Fruit fly (Drosophila melanogaster) whole organism, prepupa: ENCODE data around the gene rho.

ENCODE experiments used
- Blimp-1 ChIP-seq: fragments of 200-800 bp; sonication (Bioruptor generic); optimal IDR thresholded peaks from 3 replicates; lab custom pipeline; 2017; ENCODE audit warnings: missing biosample characterization, missing genetic modification characterization, mild to moderate bottlenecking, moderate library complexity, missing genetic modification reagents
- CG10669 ChIP-seq: fragments of 200-800 bp; sonication (Bioruptor generic); optimal IDR thresholded peaks from 3 replicates; lab custom pipeline; 2018; ENCODE audit warnings: missing biosample characterization, mild to moderate bottlenecking, missing genetic modification characterization, moderate library complexity
- Eip78C ChIP-seq: fragments of 200-800 bp; sonication (Bioruptor generic); peaks from one replicate; lab custom pipeline; 2016; ENCODE audit warnings: missing biosample characterization, missing genetic modification characterization
- Lpt ChIP-seq: fragments of 200-800 bp; sonication (Bioruptor generic); optimal IDR thresholded peaks from 3 replicates; lab custom pipeline; 2016; ENCODE audit warnings: missing biosample characterization, missing genetic modification characterization
- Sox102F ChIP-seq: fragments of 200-800 bp; sonication (Bioruptor generic); optimal IDR thresholded peaks from 2 replicates; lab custom pipeline; 2016; ENCODE audit warnings: missing biosample characterization, mild to moderate bottlenecking, missing genetic modification characterization

- TF ChIP-seq Eip78C (GFP tag; lab: Kevin White, UChicago) (peak; percentile 62), Lpt (GFP tag; lab: Kevin White, UChicago) (no peak), Blimp-1 (GFP tag; lab: Kevin White, UChicago) (no peak), Sox102F (GFP tag; lab: Kevin White, UChicago) (peak; percentile 28), CG10669 (GFP tag; lab: Kevin White, UChicago) (peak; percentile 16)
Measured at dm6 chr3L:1450940-1451339, 12.7 kb upstream of the rho start.
